Fruit fly (Drosophila melanogaster) whole organism, embryonic: ENCODE results near the gene CG12075.

Experiments used
- Atf6 ChIP-seq: fragments of 200-800 bp; sonication (Bioruptor generic); IDR thresholded peaks from 2 replicates; pipeline ENCODE4 v1.3.6; 2022; ENCODE audit warnings: missing biosample characterization, missing genetic modification characterization
- CG1024 ChIP-seq: fragments of 200-800 bp; sonication (Bioruptor generic); IDR thresholded peaks from 2 replicates; pipeline ENCODE4 v1.3.6; 2022; ENCODE audit warnings: missing biosample characterization, missing genetic modification characterization
- CG10267 ChIP-seq: fragments of 200-800 bp; sonication (Bioruptor generic); optimal IDR thresholded peaks from 2 replicates; lab custom pipeline; 2018; ENCODE audit warnings: missing biosample characterization, mild to moderate bottlenecking, missing genetic modification characterization, moderate library complexity
- CG10274 ChIP-seq: fragments of 200-800 bp; sonication (Bioruptor generic); optimal IDR thresholded peaks from 3 replicates; lab custom pipeline; 2017; ENCODE audit warnings: missing biosample characterization, mild to moderate bottlenecking, missing genetic modification characterization
- CG11695 ChIP-seq: fragments of 200-800 bp; sonication (Bioruptor generic); IDR thresholded peaks from 3 replicates; pipeline ENCODE4 v1.3.6; 2022; ENCODE audit warnings: missing biosample characterization, missing genetic modification characterization
- CG12155 ChIP-seq: fragments of 200-800 bp; sonication (Bioruptor generic); optimal IDR thresholded peaks from 3 replicates; lab custom pipeline; 2016; ENCODE audit warnings: missing biosample characterization, missing genetic modification characterization
- CG12299 ChIP-seq: fragments of 200-800 bp; sonication (Bioruptor generic); optimal IDR thresholded peaks from 2 replicates; lab custom pipeline; 2018; ENCODE audit warnings: missing biosample characterization, mild to moderate bottlenecking, missing genetic modification characterization
- CG13775 ChIP-seq: fragments of 200-800 bp; sonication (Bioruptor generic); optimal IDR thresholded peaks from 3 replicates; lab custom pipeline; 2017; ENCODE audit warnings: missing biosample characterization, mild to moderate bottlenecking, missing genetic modification characterization
- CG14014 ChIP-seq: fragments of 200-800 bp; sonication (Bioruptor generic); IDR thresholded peaks from 2 replicates; pipeline ENCODE4 v1.3.6; 2022; ENCODE audit warnings: missing biosample characterization, missing genetic modification characterization
- CG15601 ChIP-seq: fragments of 200-800 bp; sonication (Bioruptor generic); optimal IDR thresholded peaks from 3 replicates; lab custom pipeline; 2019; ENCODE audit warnings: missing biosample characterization, mild to moderate bottlenecking, missing genetic modification characterization, moderate library complexity
- CG1603 ChIP-seq: fragments of 200-800 bp; sonication (Bioruptor generic); optimal IDR thresholded peaks from 2 replicates; lab custom pipeline; 2019; ENCODE audit warnings: missing biosample characterization, mild to moderate bottlenecking, missing genetic modification characterization, moderate library complexity
- CG16863 ChIP-seq: fragments of 200-800 bp; sonication (Bioruptor generic); optimal IDR thresholded peaks from 3 replicates; lab custom pipeline; 2016; ENCODE audit warnings: missing biosample characterization, missing genetic modification characterization
- CG18262 ChIP-seq: fragments of 200-800 bp; optimal IDR thresholded peaks from 3 replicates; lab custom pipeline; 2019; ENCODE audit warnings: missing biosample characterization, mild to moderate bottlenecking, missing genetic modification characterization, moderate library complexity
- CG18619 ChIP-seq: fragments of 200-800 bp; sonication (Bioruptor generic); optimal IDR thresholded peaks from 3 replicates; lab custom pipeline; 2017; ENCODE audit warnings: missing biosample characterization, mild to moderate bottlenecking, missing genetic modification characterization
- CG2712 ChIP-seq: fragments of 200-800 bp; optimal IDR thresholded peaks from 3 replicates; lab custom pipeline; 2019; ENCODE audit warnings: missing biosample characterization, mild to moderate bottlenecking, missing genetic modification characterization, moderate library complexity
- CG32532 ChIP-seq: fragments of 200-800 bp; sonication (Bioruptor generic); IDR thresholded peaks from 2 replicates; pipeline ENCODE4 v1.3.6; 2022; ENCODE audit warnings: missing biosample characterization, missing genetic modification characterization
- CG4404 ChIP-seq: fragments of 200-800 bp; sonication (Bioruptor generic); IDR thresholded peaks from 2 replicates; pipeline ENCODE4 v1.3.6; 2022; ENCODE audit warnings: missing biosample characterization, missing genetic modification characterization
- CG5953 ChIP-seq: fragments of 200-800 bp; sonication (Bioruptor generic); IDR thresholded peaks from 2 replicates; pipeline ENCODE4 v1.3.6; 2022; ENCODE audit warnings: missing biosample characterization, missing genetic modification characterization
- CG7963 ChIP-seq: fragments of 200-800 bp; sonication (Bioruptor generic); IDR thresholded peaks from 3 replicates; pipeline ENCODE4 v1.3.6; 2022; ENCODE audit warnings: missing biosample characterization, missing genetic modification characterization; ENCODE audit not compliant: partially characterized antibody
- CG8765 ChIP-seq: fragments of 200-800 bp; sonication (Bioruptor generic); IDR thresholded peaks from 2 replicates; pipeline ENCODE4 v1.3.6; 2022; ENCODE audit warnings: missing biosample characterization, missing genetic modification characterization
- CrebB ChIP-seq: fragments of 200-800 bp; sonication (Bioruptor generic); optimal IDR thresholded peaks from 3 replicates; lab custom pipeline; 2018; ENCODE audit warnings: missing biosample characterization, mild to moderate bottlenecking, missing genetic modification characterization
- Dfd ChIP-seq, 2 experiments: fragments of >200 bp; optimal IDR thresholded peaks; 2 replicates each; lab custom pipeline; 2017; ENCODE audit warnings: missing biosample characterization in 2 of 2, missing genetic modification characterization in 2 of 2
- Dip3 ChIP-seq: fragments of 200-800 bp; sonication (Bioruptor generic); optimal IDR thresholded peaks from 3 replicates; lab custom pipeline; 2016; ENCODE audit warnings: missing biosample characterization, missing genetic modification characterization
- Dll ChIP-seq: fragments of 200-800 bp; sonication (Bioruptor generic); IDR thresholded peaks from 4 replicates; pipeline ENCODE4 v1.3.6; 2022; ENCODE audit warnings: missing biosample characterization, missing genetic modification characterization; ENCODE audit not compliant: partially characterized antibody
- Doc2 ChIP-seq: fragments of 200-800 bp; sonication (Bioruptor generic); IDR thresholded peaks from 2 replicates; pipeline ENCODE4 v1.3.6; 2022; ENCODE audit warnings: missing biosample characterization, missing genetic modification characterization
- Dp ChIP-seq: fragments of 200-800 bp; sonication (Bioruptor generic); optimal IDR thresholded peaks from 2 replicates; lab custom pipeline; 2018; ENCODE audit warnings: missing biosample characterization, mild to moderate bottlenecking, missing genetic modification characterization, moderate library complexity
- E2f2 ChIP-seq: fragments of 200-800 bp; sonication (Bioruptor generic); IDR thresholded peaks from 2 replicates; pipeline ENCODE4 v1.3.6; 2022; ENCODE audit warnings: missing biosample characterization, missing genetic modification characterization
- Gug ChIP-seq: fragments of 200-800 bp; sonication (Bioruptor generic); IDR thresholded peaks from 4 replicates; pipeline ENCODE4 v1.3.6; 2022; ENCODE audit warnings: missing biosample characterization, missing genetic modification characterization
- Neu2 ChIP-seq: fragments of 200-800 bp; sonication (Bioruptor generic); optimal IDR thresholded peaks from 3 replicates; lab custom pipeline; 2016; ENCODE audit warnings: missing biosample characterization, missing genetic modification characterization, borderline replicate concordance
- Ptx1 ChIP-seq: fragments of 200-800 bp; sonication (Bioruptor generic); IDR thresholded peaks from 2 replicates; pipeline ENCODE4 v1.3.6; 2022; ENCODE audit warnings: missing biosample characterization, missing genetic modification characterization
- Sox102F ChIP-seq: fragments of 200-800 bp; sonication (Bioruptor generic); optimal IDR thresholded peaks from 2 replicates; lab custom pipeline; 2018; ENCODE audit warnings: missing biosample characterization, mild to moderate bottlenecking, missing genetic modification characterization, moderate library complexity
- ac ChIP-seq: fragments of 200-800 bp; sonication (Bioruptor generic); optimal IDR thresholded peaks from 3 replicates; lab custom pipeline; 2017; ENCODE audit warnings: missing biosample characterization, mild to moderate bottlenecking, missing genetic modification characterization
- az2 ChIP-seq: fragments of 200-800 bp; sonication (Bioruptor generic); optimal IDR thresholded peaks from 3 replicates; lab custom pipeline; 2016; ENCODE audit warnings: missing biosample characterization, missing genetic modification characterization
- bcd ChIP-seq: fragments of 200-800 bp; sonication (Bioruptor generic); optimal IDR thresholded peaks from 2 replicates; lab custom pipeline; 2017; ENCODE audit warnings: missing biosample characterization, mild to moderate bottlenecking, missing genetic modification characterization
- chm ChIP-seq: fragments of 200-800 bp; sonication (Bioruptor generic); IDR thresholded peaks from 2 replicates; pipeline ENCODE4 v1.3.6; 2022; ENCODE audit warnings: missing biosample characterization, missing genetic modification characterization
- da ChIP-seq: fragments of 200-800 bp; sonication (Bioruptor generic); optimal IDR thresholded peaks from 2 replicates; lab custom pipeline; 2016; ENCODE audit warnings: missing biosample characterization, missing genetic modification characterization
- eyg ChIP-seq: fragments of 200-800 bp; sonication (Bioruptor generic); optimal IDR thresholded peaks from 3 replicates; lab custom pipeline; 2016; ENCODE audit warnings: missing biosample characterization, missing genetic modification characterization
- fu2 ChIP-seq: fragments of 200-800 bp; sonication (Bioruptor generic); optimal IDR thresholded peaks from 2 replicates; lab custom pipeline; 2016; ENCODE audit warnings: missing biosample characterization, missing genetic modification characterization
- gem ChIP-seq: fragments of 200-800 bp; sonication (Bioruptor generic); optimal IDR thresholded peaks from 2 replicates; lab custom pipeline; 2019; ENCODE audit warnings: missing biosample characterization, mild to moderate bottlenecking, missing genetic modification characterization, moderate library complexity
- hth ChIP-seq: fragments of >200 bp; optimal IDR thresholded peaks from 2 replicates; lab custom pipeline; 2017; ENCODE audit warnings: inconsistent platforms
- jing ChIP-seq: fragments of 200-800 bp; sonication (Bioruptor generic); optimal IDR thresholded peaks from 2 replicates; lab custom pipeline; 2018; ENCODE audit warnings: missing biosample characterization, mild to moderate bottlenecking, missing genetic modification characterization
- luna ChIP-seq: fragments of 200-800 bp; sonication (Bioruptor generic); optimal IDR thresholded peaks from 2 replicates; lab custom pipeline; 2016; ENCODE audit warnings: missing biosample characterization, missing genetic modification characterization
- nau ChIP-seq: fragments of 200-800 bp; sonication (Bioruptor generic); optimal IDR thresholded peaks from 3 replicates; lab custom pipeline; 2017; ENCODE audit warnings: missing biosample characterization, mild to moderate bottlenecking, missing genetic modification characterization, missing genetic modification reagents
- prd ChIP-seq, 3 experiments: fragments of >200 bp in 2 of 3; fragments of 200-800 bp in 1 of 3; sonication (Bioruptor generic) in 1 of 3; optimal IDR thresholded peaks in 2 of 3; IDR thresholded peaks in 1 of 3; 2 replicates in 2 of 3; 3 replicates in 1 of 3; pipeline versions ENCODE4 v1.3.6 to Lab custom; 2017 to 2022; ENCODE audit warnings: missing biosample characterization in 1 of 3, missing genetic modification characterization in 1 of 3
- row ChIP-seq: fragments of 200-800 bp; sonication (Bioruptor generic); IDR thresholded peaks from 3 replicates; pipeline ENCODE4 v1.3.6; 2022; ENCODE audit warnings: missing biosample characterization, missing genetic modification characterization
- slp2 ChIP-seq: fragments of 200-800 bp; sonication (Bioruptor generic); optimal IDR thresholded peaks from 2 replicates; lab custom pipeline; 2016; ENCODE audit warnings: missing biosample characterization, missing genetic modification characterization
- ssp ChIP-seq: fragments of 200-800 bp; sonication (Bioruptor generic); IDR thresholded peaks from 2 replicates; pipeline ENCODE4 v1.3.6; 2022; ENCODE audit warnings: missing biosample characterization, missing genetic modification characterization
- sug ChIP-seq: fragments of 200-800 bp; optimal IDR thresholded peaks from 2 replicates; lab custom pipeline; 2019; ENCODE audit warnings: missing biosample characterization, mild to moderate bottlenecking, missing genetic modification characterization, moderate library complexity
- toy ChIP-seq: fragments of 200-800 bp; sonication (Bioruptor generic); IDR thresholded peaks from 2 replicates; pipeline ENCODE4 v1.3.6; 2022; ENCODE audit warnings: missing biosample characterization, missing genetic modification characterization
- yki ChIP-seq: fragments of >200 bp; optimal IDR thresholded peaks from 3 replicates; lab custom pipeline; 2018
- zen ChIP-seq: fragments of 200-800 bp; sonication (Bioruptor generic); optimal IDR thresholded peaks from 3 replicates; lab custom pipeline; 2018; ENCODE audit warnings: missing biosample characterization, mild to moderate bottlenecking, missing genetic modification characterization, moderate library complexity
- zf30C ChIP-seq: fragments of 200-800 bp; sonication (Bioruptor generic); optimal IDR thresholded peaks from 3 replicates; lab custom pipeline; 2018; ENCODE audit warnings: missing biosample characterization, mild to moderate bottlenecking, missing genetic modification characterization

Gene CG12075

DNA sequence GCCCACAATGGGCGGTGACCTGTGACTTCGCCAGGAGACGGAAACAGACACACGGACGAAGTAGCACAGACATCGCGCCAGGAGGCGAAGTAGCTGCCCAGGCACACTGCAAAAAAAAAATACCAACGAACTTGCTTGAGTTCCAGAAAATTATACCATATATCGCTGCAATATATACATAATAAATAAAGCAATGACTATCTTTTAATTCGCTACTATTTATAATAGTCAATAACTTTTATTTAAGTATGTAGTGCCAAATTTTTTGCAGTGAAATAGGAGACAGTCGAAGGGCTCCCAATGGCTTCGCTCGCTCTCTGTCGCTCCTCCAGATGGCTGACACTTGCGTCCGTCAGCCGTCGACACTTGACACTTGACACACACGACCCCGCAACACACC, 8.0 kb upstream of the CG12075 start (continued):
- TF ChIP-seq CG15601 (tag; lab: Kevin White, UChicago) (no peak), CG7963 (GFP tag; lab: Robert Waterston, UW) (no peak), chm (GFP tag; lab: Robert Waterston, UW) (no peak), E2f2 (no peak), Neu2 (no peak), CG4404 (GFP tag; lab: Robert Waterston, UW) (peak; percentile 76), CG18619 (peak; percentile 6), ssp (GFP tag; lab: Robert Waterston, UW) (peak; percentile 29; the same call in 1 of the 2 replicates), row (GFP tag; lab: Robert Waterston, UW) (peak; percentile 67), ac (GFP tag; lab: Kevin White, UChicago) (peak; percentile 14), az2 (GFP tag; lab: Kevin White, UChicago) (no peak), CG13775 (peak; percentile 36), CG5953 (no peak), CG14014 (0 out of 2 replicates have a peak, but pooled peaks have one; percentile 22), Dp (GFP tag; lab: Kevin White, UChicago) (no peak), zen (tag; lab: Kevin White, UChicago) (peak; percentile 30), zf30C (peak; percentile 47), CG12299 (tag; lab: Kevin White, UChicago) (no peak), CG1024 (GFP tag; lab: Robert Waterston, UW) (no peak), CG10274 (no peak), toy (GFP tag; lab: Robert Waterston, UW) (no peak), Sox102F (GFP tag; lab: Kevin White, UChicago) (no peak), CG16863 (GFP tag; lab: Kevin White, UChicago) (no peak), Atf6 (GFP tag; lab: Robert Waterston, UW) (0 out of 2 replicates have a peak, but pooled peaks have one; percentile 39), gem (tag; lab: Kevin White, UChicago) (peak; percentile 38), Dip3 (GFP tag; lab: Kevin White, UChicago) (no peak), fu2 (no peak), nau (GFP tag; lab: Kevin White, UChicago) (no peak), Doc2 (GFP tag; lab: Robert Waterston, UW) (no peak), CG12155 (GFP tag; lab: Kevin White, UChicago) (no peak), hth (no peak), Dfd (GFP tag; optimal IDR thresholded peaks at IDR 0.05; lab: Kevin White, UChicago) (no peak), Ptx1 (GFP tag; lab: Robert Waterston, UW) (no peak; the same call in 1 of the 2 replicates), da (GFP tag; lab: Kevin White, UChicago) (no peak), CG18262 (tag; lab: Kevin White, UChicago) (peak; percentile 23), sug (tag; lab: Kevin White, UChicago) (no peak), CG11695 (GFP tag; lab: Robert Waterston, UW) (peak; percentile 39; the same call in 1 of the 3 replicates), bcd (GFP tag; lab: Kevin White, UChicago) (peak; percentile 29), Gug (GFP tag; lab: Robert Waterston, UW) (0 out of 4 replicates have a peak, but pooled peaks have one; percentile 21), yki (lab: Kevin White, UChicago) (no peak), CG2712 (tag; lab: Kevin White, UChicago) (peak; percentile 41), prd (optimal IDR thresholded peaks at IDR 0.05; lab: Kevin White, UChicago) (no peak), prd (GFP tag; IDR thresholded peaks at IDR 0.05; lab: Robert Waterston, UW) (peak; percentile 69), slp2 (GFP tag; lab: Kevin White, UChicago) (no peak), eyg (GFP tag; lab: Kevin White, UChicago) (no peak), CrebB (tag; lab: Kevin White, UChicago) (no peak), jing (GFP tag; lab: Kevin White, UChicago) (no peak), luna (GFP tag; lab: Kevin White, UChicago) (no peak), CG32532 (peak; percentile 59; the same call in 1 of the 2 replicates), CG10267 (tag; lab: Kevin White, UChicago) (peak; percentile 30), CG1603 (tag; lab: Kevin White, UChicago) (peak; percentile 33), CG8765 (peak; percentile 26; the same call in 1 of the 2 replicates), Dll (no peak)
